Fruit fly (Drosophila melanogaster): ENCODE results near the gene Elp4.

- TF ChIP-seq h (optimal IDR thresholded peaks at IDR 0.05) = no peak
- TF ChIP-seq psq (optimal IDR thresholded peaks at IDR 0.05) = no peak
These were observed 8.1 kb downstream of the Elp4 start, which contains the start of gene Coq6 for dm6 chr2L:5532061-5532460.

Measured in Kc167 (cell line).